Fruit fly (Drosophila melanogaster) Kc167 (cell line): ENCODE measurements around the gene CG7530.

Experiments used
- Myc ChIP-seq: fragments of >200 bp; optimal IDR thresholded peaks from 2 replicates; lab custom pipeline; 2017; ENCODE audit warnings: missing external identifiers
- h ChIP-seq: fragments of >200 bp; optimal IDR thresholded peaks from 3 replicates; lab custom pipeline; 2018; ENCODE audit warnings: missing external identifiers

DNA sequence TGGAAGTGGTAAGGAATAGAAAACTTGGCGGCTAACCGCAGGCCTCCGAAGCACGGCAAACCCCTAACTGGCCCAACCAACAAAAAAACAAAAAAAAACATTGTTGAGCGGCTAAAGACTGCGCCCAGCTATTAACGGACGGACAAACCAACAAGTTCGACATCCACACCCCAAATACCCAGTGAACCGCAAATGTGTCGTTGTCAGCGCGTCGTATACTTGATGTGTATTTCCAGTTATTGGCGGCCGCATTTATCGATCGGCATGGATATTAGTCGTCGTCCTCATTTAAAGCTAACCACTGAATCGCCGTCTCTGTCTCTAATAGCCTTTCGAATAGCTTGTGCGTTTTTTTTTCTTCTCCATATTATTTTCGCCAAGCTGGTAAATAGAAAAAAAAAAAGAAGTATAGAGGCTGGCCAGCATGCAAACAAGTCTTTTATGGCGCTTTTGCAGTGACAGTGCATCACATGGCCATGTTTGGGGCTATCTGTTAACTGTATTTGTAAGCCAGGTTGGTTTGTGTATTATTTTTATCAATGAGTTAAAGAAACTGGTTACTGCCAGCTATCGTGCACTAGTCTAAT is 35.2 kb upstream of the CG7530 start:
- TF ChIP-seq h (no peak), Myc (lab: Kevin White, UChicago) (no peak)
